Worm (Caenorhabditis elegans) whole organism, early embryonic: Measurements from ENCODE around the gene F14D7.2.

Experiments
- B0310.2 ChIP-seq: sonication (generic microtip); optimal IDR thresholded peaks from 2 replicates; lab custom pipeline; 2016; ENCODE audit warnings: mild to moderate bottlenecking, missing genetic modification characterization, missing compliant biosample characterization
- F13C5.2 ChIP-seq: sonication (generic microtip); optimal IDR thresholded peaks from 2 replicates; lab custom pipeline; 2017; ENCODE audit warnings: mild to moderate bottlenecking, missing genetic modification characterization, inconsistent platforms, missing compliant biosample characterization
- aly-1 ChIP-seq: sonication (generic microtip); optimal IDR thresholded peaks from 2 replicates; lab custom pipeline; 2016; ENCODE audit warnings: missing genetic modification characterization, missing compliant biosample characterization
- ama-1 ChIP-seq: fragments of 150-350 bp; optimal IDR thresholded peaks from 2 replicates; lab custom pipeline; 2014
- ceh-13 ChIP-seq: fragments of 200-800 bp; sonication (Bioruptor generic); optimal IDR thresholded peaks from 2 replicates; lab custom pipeline; 2018; ENCODE audit warnings: mild to moderate bottlenecking, missing genetic modification characterization, missing compliant biosample characterization
- ceh-36 ChIP-seq: sonication (generic microtip); optimal IDR thresholded peaks from 2 replicates; lab custom pipeline; 2016; ENCODE audit warnings: missing genetic modification characterization, inconsistent platforms, missing compliant biosample characterization
- ets-7 ChIP-seq: sonication (generic microtip); optimal IDR thresholded peaks from 2 replicates; lab custom pipeline; 2016; ENCODE audit warnings: missing genotype, missing genetic modification characterization, missing compliant biosample characterization
- flt-1 ChIP-seq: fragments of 200-800 bp; sonication (Bioruptor generic); IDR thresholded peaks from 2 replicates; pipeline ENCODE4 v1.3.6; 2022; ENCODE audit warnings: missing genetic modification characterization, missing compliant biosample characterization
- hmbx-1 ChIP-seq: sonication (generic microtip); optimal IDR thresholded peaks from 2 replicates; lab custom pipeline; 2016; ENCODE audit warnings: mild to moderate bottlenecking, missing genetic modification characterization, missing compliant biosample characterization
- hmg-4 ChIP-seq: fragments of 200-800 bp; sonication (Bioruptor generic); optimal IDR thresholded peaks from 2 replicates; lab custom pipeline; 2018; ENCODE audit warnings: mild to moderate bottlenecking, missing genetic modification characterization, missing compliant biosample characterization
- hnd-1 ChIP-seq: sonication (generic microtip); optimal IDR thresholded peaks from 2 replicates; lab custom pipeline; 2016; ENCODE audit warnings: missing genetic modification characterization, missing compliant biosample characterization
- pes-1 ChIP-seq: fragments of 200-800 bp; sonication (Bioruptor generic); IDR thresholded peaks from 2 replicates; pipeline ENCODE4 v1.3.6; 2022; ENCODE audit warnings: missing genetic modification reagents, missing genetic modification characterization, missing compliant biosample characterization
- scrt-1 ChIP-seq: fragments of 200-800 bp; sonication (Bioruptor generic); IDR thresholded peaks from 2 replicates; pipeline ENCODE4 v1.3.6; 2022; ENCODE audit warnings: missing genetic modification characterization, missing compliant biosample characterization
- sea-1 ChIP-seq: fragments of 200-800 bp; sonication (Bioruptor generic); conservative IDR thresholded peaks from 2 replicates; pipeline ENCODE4 v1.3.6; 2022; ENCODE audit warnings: missing genetic modification characterization, missing compliant biosample characterization
- tbx-11 ChIP-seq: fragments of 200-800 bp; sonication (Bioruptor generic); IDR thresholded peaks from 2 replicates; pipeline ENCODE4 v1.3.6; 2022; ENCODE audit warnings: missing genetic modification characterization, missing compliant biosample characterization
- tbx-37 ChIP-seq: fragments of 200-800 bp; sonication (Bioruptor generic); conservative IDR thresholded peaks from 2 replicates; pipeline ENCODE4 v1.3.6; 2022; ENCODE audit warnings: missing genetic modification reagents, missing genetic modification characterization, missing compliant biosample characterization
- tra-4 ChIP-seq: sonication (generic microtip); optimal IDR thresholded peaks from 2 replicates; lab custom pipeline; 2017; ENCODE audit warnings: missing genetic modification characterization, missing compliant biosample characterization

F14D7.2 gene

DNA sequence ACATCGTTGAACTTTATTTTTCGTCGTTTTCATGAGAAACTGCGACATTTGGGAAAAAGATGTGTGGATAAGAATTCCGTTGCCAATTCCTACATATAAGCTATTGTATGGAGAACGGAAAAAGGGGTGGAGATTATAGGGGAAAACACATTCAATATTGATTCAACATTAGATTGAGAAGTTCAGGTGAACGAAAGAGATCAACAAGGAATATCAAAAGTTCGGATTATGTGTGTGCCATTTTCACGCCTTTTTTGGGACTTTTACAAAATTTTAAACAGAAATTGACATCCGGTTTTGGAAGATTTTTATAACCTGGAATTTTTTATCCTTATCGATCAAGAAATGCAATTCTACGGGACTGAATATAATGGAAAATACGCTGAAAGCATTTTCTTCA lies 34.3 kb upstream of the F14D7.2 start, which contains the start of gene F47B8.5:
Gene F47B8.5, minus strand, starts transcription at position 101 of the 400 bp plus-strand sequence.
- TF ChIP-seq ama-1 (lab: Kevin White, UChicago) (no peak), F13C5.2 (tag; lab: Kevin White, UChicago) (no peak), scrt-1 (no peak), ceh-36 (tag; lab: Kevin White, UChicago) (no peak), ets-7 (no peak), pes-1 (GFP tag; lab: Robert Waterston, UW) (no peak), aly-1 (tag; lab: Kevin White, UChicago) (no peak), tbx-37 (GFP tag; lab: Robert Waterston, UW) (no peak), ceh-13 (GFP tag; lab: Kevin White, UChicago) (no peak), tbx-11 (GFP tag; lab: Robert Waterston, UW) (no peak), hnd-1 (tag; lab: Kevin White, UChicago) (no peak), sea-1 (GFP tag; lab: Robert Waterston, UW) (no peak), B0310.2 (tag; lab: Kevin White, UChicago) (no peak), hmbx-1 (tag; lab: Kevin White, UChicago) (no peak), tra-4 (no peak), hmg-4 (no peak), flt-1 (GFP tag; lab: Robert Waterston, UW) (no peak)

DNA sequence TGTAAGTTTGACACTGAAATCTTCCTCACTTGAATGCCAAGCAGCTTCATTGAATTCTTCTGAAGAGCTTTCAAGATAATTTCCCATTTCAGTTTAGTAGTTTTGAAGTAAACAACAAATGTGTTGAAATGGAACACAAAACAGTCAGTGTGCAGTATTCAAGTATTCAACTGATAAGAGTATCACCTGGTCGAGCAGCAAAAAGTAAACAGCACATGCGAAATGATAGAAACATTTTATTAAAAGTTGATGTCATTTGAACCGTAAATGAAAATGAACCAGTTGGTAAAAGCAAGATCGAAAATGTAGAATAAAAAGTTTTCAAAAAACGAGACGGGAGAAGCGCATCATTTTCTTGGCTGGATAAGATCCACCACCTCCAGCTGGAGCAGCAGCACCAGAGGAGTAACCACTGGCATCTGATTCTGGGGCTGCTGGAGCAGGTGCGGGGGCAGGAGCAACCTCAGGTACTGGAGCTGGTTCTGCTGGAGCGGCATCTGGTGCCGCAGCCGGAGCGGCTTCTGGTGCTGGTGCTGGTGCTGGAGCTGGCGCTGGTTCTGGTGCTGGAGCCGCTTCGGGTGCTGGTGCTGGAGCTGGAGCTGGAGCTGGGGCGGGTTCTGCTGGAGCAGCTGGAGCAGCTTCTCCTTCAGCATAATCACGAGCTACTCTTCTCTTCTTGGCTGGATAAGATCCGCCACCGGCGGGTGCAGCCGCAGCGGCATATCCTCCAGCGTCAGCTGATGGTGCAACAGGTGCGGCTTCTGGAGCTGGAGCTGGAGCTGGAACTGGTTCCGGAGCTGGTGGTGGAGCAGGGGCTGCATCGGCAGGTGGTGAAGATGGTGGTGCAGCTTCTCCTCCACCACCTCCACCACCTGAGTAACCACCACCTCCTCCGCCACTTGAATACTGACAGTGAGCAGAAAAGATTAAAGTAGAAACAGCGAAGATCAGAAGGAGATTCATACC lies 31.3 kb upstream of the F14D7.2 start, which contains the start of the genes F47B8.4 and F47B8.18:
Gene F47B8.4, minus strand, starts transcription at position 172 of the 966 bp plus-strand sequence.
Gene F47B8.18, minus strand, starts transcription at position 963 of the 966 bp plus-strand sequence.
- peak; percentile 26 for TF ChIP-seq aly-1 (tag; lab: Kevin White, UChicago)
- no peak for TF ChIP-seq tra-4

DNA sequence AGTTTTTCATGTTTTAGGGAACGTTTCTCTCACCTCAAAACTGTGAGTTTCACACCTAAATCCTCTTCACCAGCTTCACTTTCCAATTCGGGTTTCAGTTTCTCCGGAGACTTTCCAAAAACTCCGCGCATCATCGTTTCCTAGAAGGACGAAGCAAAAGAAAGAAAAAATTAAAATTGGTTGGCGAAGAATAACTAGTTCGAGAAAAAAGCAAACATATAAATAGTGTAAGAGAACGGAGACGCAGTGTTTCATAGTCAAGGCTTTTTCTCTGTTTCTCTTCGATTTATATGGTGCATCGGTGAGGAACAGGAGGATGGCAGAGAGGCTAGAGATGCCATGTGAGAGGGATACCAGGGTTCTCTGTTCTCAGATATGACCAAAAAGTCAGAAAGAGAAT lies 29.2 kb upstream of the F14D7.2 start, which contains the start of gene F47B8.3:
Gene F47B8.3, minus strand, starts transcription at position 261 of the 400 bp plus-strand sequence.
- TF ChIP-seq F13C5.2 (tag; lab: Kevin White, UChicago) (no peak), ama-1 (lab: Kevin White, UChicago) (no peak), hnd-1 (tag; lab: Kevin White, UChicago) (no peak), ceh-36 (tag; lab: Kevin White, UChicago) (no peak), hmg-4 (no peak), hmbx-1 (tag; lab: Kevin White, UChicago) (no peak)

DNA sequence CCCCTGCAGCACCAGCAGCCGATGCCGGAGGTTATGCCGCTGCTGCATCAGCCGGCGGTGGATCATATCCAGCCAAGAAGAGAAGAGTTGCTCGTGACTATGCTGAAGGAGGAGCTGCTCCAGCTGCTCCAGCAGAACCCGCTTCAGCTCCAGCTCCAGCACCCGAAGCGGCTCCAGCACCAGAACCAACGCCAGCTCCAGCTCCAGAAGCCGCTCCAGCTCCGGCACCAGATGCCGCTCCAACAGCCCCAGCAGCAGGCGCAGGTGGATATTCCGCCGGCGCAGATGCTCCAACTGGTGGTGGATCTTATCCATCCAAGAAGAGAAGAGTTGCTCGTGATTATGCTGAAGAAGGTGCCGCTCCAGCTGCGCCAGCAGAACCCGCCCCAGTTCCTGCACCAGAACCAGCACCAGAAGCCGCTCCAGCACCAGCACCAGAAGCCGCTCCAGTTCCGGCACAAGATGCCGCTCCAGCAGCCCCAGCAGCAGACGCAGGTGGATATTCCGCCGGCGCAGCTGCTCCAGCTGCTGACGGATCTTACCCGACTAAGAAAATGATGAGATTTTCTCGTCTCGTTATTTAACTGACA lies 27.3 kb upstream of the F14D7.2 start:
- 0 out of 2 replicates have a peak, but pooled peaks have one; percentile 21 for TF ChIP-seq sea-1 (GFP tag; lab: Robert Waterston, UW)
- no peak for TF ChIP-seq pes-1 (GFP tag; lab: Robert Waterston, UW)

DNA sequence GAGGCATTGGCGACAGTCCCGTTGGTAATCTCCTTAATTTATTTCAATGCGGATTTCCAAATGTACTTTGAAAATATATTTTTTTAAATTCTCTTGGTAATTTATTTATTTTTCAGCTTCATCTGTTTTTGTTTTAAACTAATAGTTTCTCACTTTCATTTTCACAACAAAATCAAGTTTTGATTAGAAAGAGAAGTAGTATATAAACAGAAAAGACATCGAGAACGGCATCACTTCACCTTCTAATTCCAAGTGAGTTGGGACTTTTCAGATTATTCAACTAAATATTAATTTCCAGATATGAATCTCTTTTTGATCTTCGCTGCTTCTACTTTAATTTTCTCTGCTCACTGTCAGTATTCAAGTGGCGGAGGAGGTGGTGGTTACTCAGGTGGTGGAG lies 26.7 kb upstream of the F14D7.2 start, which contains the start of gene F47B8.14:
Gene F47B8.14, plus strand, starts transcription at position 301 of the 400 bp plus-strand sequence.
- no peak for TF ChIP-seq ceh-13 (GFP tag; lab: Kevin White, UChicago)

DNA sequence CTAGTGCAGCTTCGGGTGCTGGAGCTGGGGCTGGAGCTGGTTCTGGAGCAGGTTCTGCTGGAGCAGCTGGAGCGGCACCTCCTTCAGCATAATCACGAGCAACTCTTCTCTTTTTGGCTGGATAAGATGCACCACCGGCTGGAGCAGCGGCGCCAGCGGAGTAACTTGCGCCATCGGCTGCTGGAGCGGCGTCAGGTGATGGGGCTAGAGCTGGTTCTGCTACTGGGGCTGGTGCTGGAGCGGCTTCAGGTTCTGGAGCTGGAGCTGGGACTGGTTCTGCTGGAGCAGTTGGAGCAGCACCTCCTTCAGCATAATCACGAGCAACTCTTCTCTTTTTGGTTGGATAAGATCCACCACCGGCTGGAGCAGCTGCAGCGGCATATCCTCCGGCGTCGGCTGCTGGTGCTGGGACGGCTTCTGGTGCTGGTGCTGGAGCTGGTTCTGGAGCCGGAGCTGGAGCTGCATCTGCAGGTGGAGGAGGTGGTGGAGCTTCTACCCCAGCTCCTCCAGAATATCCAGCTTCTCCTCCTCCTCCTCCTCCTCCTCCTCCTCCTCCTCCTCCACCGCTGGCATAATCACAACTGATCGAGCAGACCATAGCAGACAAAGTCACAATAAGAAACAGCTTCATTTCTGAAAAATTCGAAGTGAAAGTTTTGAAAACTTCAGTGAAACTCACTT lies 25.7 kb upstream of the F14D7.2 start, which contains the start of gene F47B8.13:
Gene F47B8.13, minus strand, starts transcription at position 631 of the 681 bp plus-strand sequence.
- TF ChIP-seq aly-1 (tag; lab: Kevin White, UChicago) (peak; percentile 55), hmg-4 (no peak)

DNA sequence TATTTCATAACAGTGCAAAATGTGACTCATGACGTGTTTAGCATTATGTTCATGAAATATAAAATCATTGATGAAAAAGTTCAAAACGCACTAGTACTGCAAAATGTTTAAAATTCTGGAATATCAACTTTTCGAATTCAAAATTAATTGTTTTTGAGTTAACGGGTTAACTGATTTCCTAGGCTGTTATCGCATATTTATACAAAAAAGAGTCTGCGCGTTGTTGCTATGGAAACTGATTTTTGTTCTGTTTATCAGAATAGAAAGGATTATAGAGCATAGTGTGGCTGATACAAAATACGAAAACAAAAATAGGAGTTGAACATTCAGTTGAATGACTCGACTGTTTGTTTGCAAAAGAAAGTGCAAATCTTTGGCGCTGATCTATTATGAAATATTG lies 24.1 kb upstream of the F14D7.2 start:
- no peak for TF ChIP-seq F13C5.2 (tag; lab: Kevin White, UChicago)
- no peak for TF ChIP-seq ceh-36 (tag; lab: Kevin White, UChicago)
- TF ChIP-seq hmg-4: no peak
- TF ChIP-seq ama-1 (lab: Kevin White, UChicago): no peak
- no peak for TF ChIP-seq tbx-11 (GFP tag; lab: Robert Waterston, UW)
- TF ChIP-seq scrt-1: no peak
- no peak for TF ChIP-seq B0310.2 (tag; lab: Kevin White, UChicago)

DNA sequence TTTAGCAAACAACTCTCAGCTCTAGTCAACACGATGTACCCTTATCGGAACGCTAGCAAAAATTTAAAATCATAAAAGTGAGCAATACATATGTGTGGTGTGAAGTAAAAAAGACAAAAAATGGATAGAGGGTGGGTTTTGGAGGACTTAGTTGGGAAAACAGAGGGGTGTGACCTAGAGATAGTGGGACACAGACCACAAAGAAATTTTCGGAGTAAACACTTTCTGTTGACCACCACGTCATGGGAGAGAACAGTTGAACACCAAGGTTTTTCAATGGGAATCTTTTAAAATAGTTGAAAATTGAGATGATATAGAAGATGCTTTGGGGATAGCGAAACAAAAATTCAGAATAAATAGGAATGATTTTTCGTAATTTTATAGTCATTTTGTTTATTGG lies 23.7 kb upstream of the F14D7.2 start:
- TF ChIP-seq pes-1 (GFP tag; lab: Robert Waterston, UW): no peak
- no peak for TF ChIP-seq hmg-4
- TF ChIP-seq tbx-11 (GFP tag; lab: Robert Waterston, UW): no peak
- TF ChIP-seq ceh-36 (tag; lab: Kevin White, UChicago): no peak
- no peak for TF ChIP-seq ama-1 (lab: Kevin White, UChicago)
- TF ChIP-seq scrt-1: no peak
- TF ChIP-seq ets-7: no peak
- TF ChIP-seq flt-1 (GFP tag; lab: Robert Waterston, UW): no peak
- TF ChIP-seq hnd-1 (tag; lab: Kevin White, UChicago): no peak
- TF ChIP-seq tbx-37 (GFP tag; lab: Robert Waterston, UW): no peak
- TF ChIP-seq F13C5.2 (tag; lab: Kevin White, UChicago): no peak
- no peak for TF ChIP-seq tra-4
